Fruit fly (Drosophila melanogaster) whole organism, pupa: ENCODE results near the gene CG15756.

Experiments used
- CG13204 ChIP-seq: fragments of 200-800 bp; sonication (Bioruptor generic); optimal IDR thresholded peaks from 2 replicates; lab custom pipeline; 2018; ENCODE audit warnings: missing biosample characterization, mild to moderate bottlenecking, missing genetic modification characterization, moderate library complexity
- CG14655 ChIP-seq: fragments of 200-800 bp; sonication (Bioruptor generic); optimal IDR thresholded peaks from 3 replicates; lab custom pipeline; 2017; ENCODE audit warnings: mild to moderate bottlenecking, missing biosample characterization, missing genetic modification reagents, missing genetic modification characterization
- CG34367 ChIP-seq: fragments of 200-800 bp; sonication (Bioruptor generic); optimal IDR thresholded peaks from 2 replicates; lab custom pipeline; 2018; ENCODE audit warnings: missing biosample characterization, mild to moderate bottlenecking, missing genetic modification characterization
- CG4496 ChIP-seq: fragments of 200-800 bp; sonication (Bioruptor generic); IDR thresholded peaks from 3 replicates; pipeline ENCODE4 v1.3.6; 2022; ENCODE audit warnings: missing biosample characterization, missing genetic modification characterization
- CG8159 ChIP-seq: fragments of 200-800 bp; sonication (Bioruptor generic); optimal IDR thresholded peaks from 3 replicates; lab custom pipeline; 2018; ENCODE audit warnings: missing biosample characterization, mild to moderate bottlenecking, missing genetic modification characterization, moderate library complexity
- CG8301 ChIP-seq: fragments of 200-800 bp; sonication (Bioruptor generic); optimal IDR thresholded peaks from 2 replicates; lab custom pipeline; 2018; ENCODE audit warnings: missing biosample characterization, mild to moderate bottlenecking, missing genetic modification characterization
- EcR ChIP-seq: fragments of 200-800 bp; sonication (Bioruptor generic); optimal IDR thresholded peaks from 3 replicates; lab custom pipeline; 2019; ENCODE audit warnings: missing biosample characterization, missing genetic modification characterization, mild to moderate bottlenecking, moderate library complexity, missing genetic modification reagents
- Ets98B ChIP-seq: fragments of 200-800 bp; sonication (Bioruptor generic); IDR thresholded peaks from 2 replicates; pipeline ENCODE4 v1.3.6; 2022; ENCODE audit warnings: missing biosample characterization, missing genetic modification characterization
- fd96Ca ChIP-seq: fragments of 200-800 bp; sonication (Bioruptor generic); IDR thresholded peaks from 3 replicates; pipeline ENCODE4 v1.3.6; 2022; ENCODE audit warnings: missing biosample characterization, missing genetic modification characterization

DNA sequence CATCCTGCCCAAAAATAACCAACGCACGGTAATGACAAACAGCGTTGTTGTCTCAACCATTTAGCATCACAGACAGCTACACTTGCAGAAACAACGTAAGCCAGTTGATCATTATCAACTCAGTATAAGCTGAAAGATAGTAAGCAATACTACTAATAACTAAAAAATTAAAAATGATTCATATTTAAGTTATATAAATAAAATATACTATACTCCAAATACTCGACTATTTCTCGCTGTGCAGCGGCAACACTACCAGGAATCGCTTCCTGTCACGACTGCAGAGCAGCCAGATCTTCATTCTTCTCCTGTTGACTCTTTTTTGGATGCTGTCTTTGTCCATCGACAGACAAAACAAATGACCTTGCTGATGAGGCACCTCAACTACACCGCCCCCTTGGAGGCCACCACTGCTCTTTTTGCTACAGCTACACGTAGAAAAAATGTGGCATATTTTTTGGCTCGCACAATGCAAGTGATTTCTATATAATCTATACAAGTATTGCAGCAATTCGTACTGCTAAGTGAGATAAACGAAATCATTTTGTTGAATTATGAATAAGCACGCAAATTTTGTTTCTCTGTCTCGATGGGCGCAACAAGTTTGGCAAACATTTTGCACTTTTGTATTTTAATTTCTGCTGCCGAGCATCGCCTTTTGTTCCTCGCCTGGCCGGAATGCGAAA is 6.9 kb downstream of the CG15756 start:
- TF ChIP-seq CG13204: no peak
- peak; percentile 57 for TF ChIP-seq CG8159
- peak; percentile 3 for TF ChIP-seq CG8301
- TF ChIP-seq CG34367 (tag; lab: Kevin White, UChicago): peak; percentile 19
- no peak for TF ChIP-seq Ets98B (GFP tag; lab: Robert Waterston, UW)
- TF ChIP-seq fd96Ca (GFP tag; lab: Robert Waterston, UW): no peak; the same call in 2 of the 3 replicates
- TF ChIP-seq CG4496: peak; percentile 47; the same call in 1 of the 3 replicates
- no peak for TF ChIP-seq EcR (GFP tag; lab: Kevin White, UChicago)
- peak; percentile 28 for TF ChIP-seq CG14655 (GFP tag; lab: Kevin White, UChicago)
